Fruit fly (Drosophila melanogaster): Measurements from ENCODE around the gene CG34273.

The CG34273 gene

dm6 chr3R:14476273-14476672 lies 40.6 kb upstream of the CG34273 start (continued):
- peak; percentile 17 for TF ChIP-seq CG10267 (tag; optimal IDR thresholded peaks at IDR 0.05)
- TF ChIP-seq CG8478 (optimal IDR thresholded peaks at IDR 0.05), result no peak
- peak; percentile 71 for TF ChIP-seq CG7372 (GFP tag; IDR thresholded peaks at IDR 0.05)
- TF ChIP-seq nerfin-2 (GFP tag; IDR thresholded peaks at IDR 0.05; ENCODE audit: partially characterized antibody), result no peak
- TF ChIP-seq slp2 (GFP tag; optimal IDR thresholded peaks at IDR 0.05), result peak; percentile 29
- TF ChIP-seq CG15269 (tag; optimal IDR thresholded peaks at IDR 0.05), result peak; percentile 75
- TF ChIP-seq H2.0 (GFP tag; IDR thresholded peaks at IDR 0.05), result peak; percentile 76
- peak; percentile 71 for TF ChIP-seq Fer3 (tag; optimal IDR thresholded peaks at IDR 0.05)
- TF ChIP-seq CG7987 (GFP tag; optimal IDR thresholded peaks at IDR 0.05), result no peak
- TF ChIP-seq CG11696 (GFP tag; IDR thresholded peaks at IDR 0.05), result peak; percentile 50; the same call in 1 of the 2 replicates
- peak; percentile 27; the same call in 1 of the 2 replicates for TF ChIP-seq MBD-R2 (GFP tag; IDR thresholded peaks at IDR 0.05)
- peak; percentile 68 for TF ChIP-seq Meics (GFP tag; optimal IDR thresholded peaks at IDR 0.05)
- TF ChIP-seq Ets65A (GFP tag), result peak; percentile 93
- TF ChIP-seq lmd (GFP tag; IDR thresholded peaks at IDR 0.05), result peak; percentile 67
- TF ChIP-seq bigmax (GFP tag; optimal IDR thresholded peaks at IDR 0.05), result no peak
- peak; percentile 83 for TF ChIP-seq ind (GFP tag; optimal IDR thresholded peaks at IDR 0.05)
- TF ChIP-seq lilli (GFP tag; optimal IDR thresholded peaks at IDR 0.05), result peak; percentile 61
- TF ChIP-seq CG15696 (tag; optimal IDR thresholded peaks at IDR 0.05), result no peak
- no peak for TF ChIP-seq CG12744 (GFP tag; optimal IDR thresholded peaks at IDR 0.05)
- TF ChIP-seq PHDP (tag; optimal IDR thresholded peaks at IDR 0.05), result peak; percentile 42
- TF ChIP-seq pfk (GFP tag; optimal IDR thresholded peaks at IDR 0.05), result no peak
- TF ChIP-seq Hr3 (GFP tag; optimal IDR thresholded peaks at IDR 0.05), result peak; percentile 43
- TF ChIP-seq CG17829 (tag; optimal IDR thresholded peaks at IDR 0.05), result peak; percentile 52
- peak; percentile 33 for TF ChIP-seq Mes4 (GFP tag; optimal IDR thresholded peaks at IDR 0.05)
- peak; percentile 46 for TF ChIP-seq CG1647 (GFP tag; optimal IDR thresholded peaks at IDR 0.05)
- peak; percentile 27; the same call in 1 of the 2 replicates for TF ChIP-seq CG11085 (GFP tag; IDR thresholded peaks at IDR 0.05)
- no peak for TF ChIP-seq sim (GFP tag; IDR thresholded peaks at IDR 0.05)
- peak; percentile 45 for TF ChIP-seq CG9609 (GFP tag; optimal IDR thresholded peaks at IDR 0.05)
- TF ChIP-seq Sry-δ (GFP tag; optimal IDR thresholded peaks at IDR 0.05), result peak; percentile 21
- peak; percentile 58 for TF ChIP-seq Blimp-1 (GFP tag; optimal IDR thresholded peaks at IDR 0.05)
- no peak for TF ChIP-seq gt (GFP tag; IDR thresholded peaks at IDR 0.05)
- TF ChIP-seq ac (GFP tag; optimal IDR thresholded peaks at IDR 0.05), result no peak
- TF ChIP-seq gem (tag; optimal IDR thresholded peaks at IDR 0.05), result peak; percentile 73
- no peak for TF ChIP-seq CG18011 (GFP tag; optimal IDR thresholded peaks at IDR 0.05)
- no peak for TF ChIP-seq gfzf (GFP tag; optimal IDR thresholded peaks at IDR 0.05)
- no peak for TF ChIP-seq Poxn (GFP tag; IDR thresholded peaks at IDR 0.05)
- TF ChIP-seq CG12391 (tag; optimal IDR thresholded peaks at IDR 0.05), result peak; percentile 56
- no peak for TF ChIP-seq cato (GFP tag; optimal IDR thresholded peaks at IDR 0.05; ENCODE audit: borderline replicate concordance)
- TF ChIP-seq CG15514 (GFP tag; optimal IDR thresholded peaks at IDR 0.05), result peak; percentile 54
- peak; percentile 46 for TF ChIP-seq CG5245 (GFP tag; optimal IDR thresholded peaks at IDR 0.05)
- TF ChIP-seq CG1024 (GFP tag; IDR thresholded peaks at IDR 0.05), result peak; percentile 67; the same call in 1 of the 2 replicates
- peak; percentile 65 for TF ChIP-seq tin (GFP tag; optimal IDR thresholded peaks at IDR 0.05)
- TF ChIP-seq org-1 (GFP tag; optimal IDR thresholded peaks at IDR 0.05), result peak; percentile 64
- TF ChIP-seq CG6689 (GFP tag; IDR thresholded peaks at IDR 0.05), result peak; percentile 77
- peak; percentile 41 for TF ChIP-seq BtbVII (GFP tag; optimal IDR thresholded peaks at IDR 0.05)
- TF ChIP-seq ara (GFP tag; IDR thresholded peaks at IDR 0.05), result no peak
- TF ChIP-seq CG6765 (GFP tag; optimal IDR thresholded peaks at IDR 0.05), result no peak
- no peak for TF ChIP-seq CG12104 (GFP tag; optimal IDR thresholded peaks at IDR 0.05)
- TF ChIP-seq pnt (GFP tag; optimal IDR thresholded peaks at IDR 0.05), result peak; percentile 75
- peak; percentile 72; the same call in 1 of the 2 replicates for TF ChIP-seq Xrp1 (GFP tag; IDR thresholded peaks at IDR 0.05)
- TF ChIP-seq dmrt99B (tag; optimal IDR thresholded peaks at IDR 0.05), result peak; percentile 82
- TF ChIP-seq E2f1 (GFP tag; IDR thresholded peaks at IDR 0.05), result peak; percentile 75
